1 fruit fly cellular context compared by ENCODE assay signal in the genomic region with DNA sequence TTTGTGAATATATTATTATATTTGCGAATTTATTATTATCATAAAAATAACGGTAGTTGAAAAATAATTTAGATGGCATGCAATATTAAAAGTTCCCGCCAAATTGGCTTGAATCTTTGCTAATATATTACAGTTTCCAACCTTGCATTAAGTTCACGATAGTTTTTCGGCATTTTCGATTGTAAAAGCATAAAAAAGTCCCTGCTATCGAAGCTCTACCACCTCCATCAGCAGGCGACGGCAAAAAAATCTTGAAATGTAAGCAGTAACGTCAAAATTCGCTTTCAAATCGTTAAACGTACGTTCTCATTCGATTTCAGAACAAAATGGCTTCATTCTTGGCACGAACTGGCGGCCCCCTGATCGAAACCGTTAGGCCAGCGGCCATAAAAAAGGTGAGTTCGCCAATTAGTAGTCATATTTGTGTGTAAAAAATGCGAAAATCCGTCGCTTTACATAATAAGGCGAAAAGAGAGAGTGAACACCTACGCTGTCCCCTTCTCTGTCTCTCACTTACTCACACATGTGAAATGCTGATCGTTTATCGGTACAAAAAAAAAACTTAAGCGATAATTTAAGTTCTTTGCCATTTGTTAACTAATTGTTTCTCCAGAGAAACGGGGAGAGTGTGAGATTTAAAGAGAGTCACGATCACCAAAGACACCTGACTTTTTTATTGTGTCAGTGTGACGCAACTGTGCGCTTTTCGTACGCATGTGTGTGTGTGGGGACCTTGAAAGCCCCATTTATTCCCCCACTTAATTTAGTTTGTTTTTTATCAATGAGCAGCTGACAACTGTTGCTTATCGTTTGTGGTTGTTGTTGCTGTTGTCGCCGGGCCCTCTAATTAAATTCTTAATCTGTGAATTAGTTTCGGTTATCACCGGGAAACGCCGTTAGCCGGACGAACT.
TF ChIP-seq lines count a peak whose summit lies in the region.

Gene ScsbetaA, plus strand, starts transcription at position 231 of the 911 bp plus-strand sequence.

TF ChIP-seq in whole organism, embryonic, 481 proteins besides CTCF, POLR2A, EP300 and RAD21 (continued from another document and continues in another):
- no peak for TF ChIP-seq CG11504 (tag; optimal IDR thresholded peaks at IDR 0.05; lab: Kevin White, UChicago)
- no peak for TF ChIP-seq H15 (GFP tag; IDR thresholded peaks at IDR 0.05; lab: Robert Waterston, UW)
- no peak for TF ChIP-seq Hr51 (GFP tag; optimal IDR thresholded peaks at IDR 0.05; lab: Kevin White, UChicago)
- TF ChIP-seq ash1 (GFP tag; optimal IDR thresholded peaks at IDR 0.05; lab: Kevin White, UChicago), result no peak
- TF ChIP-seq Meics (GFP tag; optimal IDR thresholded peaks at IDR 0.05; lab: Kevin White, UChicago), result no peak
- no peak for TF ChIP-seq CG10979 (tag; optimal IDR thresholded peaks at IDR 0.05; lab: Kevin White, UChicago)
- peak; percentile 11 for TF ChIP-seq lbe (GFP tag; optimal IDR thresholded peaks at IDR 0.05; lab: Kevin White, UChicago)
- TF ChIP-seq CG8089 (GFP tag; optimal IDR thresholded peaks at IDR 0.05; lab: Kevin White, UChicago), result no peak
- no peak for TF ChIP-seq tap (tag; optimal IDR thresholded peaks at IDR 0.05; lab: Kevin White, UChicago)
- no peak for TF ChIP-seq CG5245 (GFP tag; optimal IDR thresholded peaks at IDR 0.05; lab: Kevin White, UChicago)
- TF ChIP-seq CG18599 (GFP tag; optimal IDR thresholded peaks at IDR 0.05; lab: Kevin White, UChicago), result no peak
- TF ChIP-seq lmd (GFP tag; IDR thresholded peaks at IDR 0.05; lab: Robert Waterston, UW), result no peak
- TF ChIP-seq Nf-YC (tag; optimal IDR thresholded peaks at IDR 0.05; lab: Kevin White, UChicago), result peak; percentile 14
- TF ChIP-seq seq (GFP tag; IDR thresholded peaks at IDR 0.05; lab: Robert Waterston, UW), result no peak
- no peak for TF ChIP-seq klu (GFP tag; IDR thresholded peaks at IDR 0.05; lab: Robert Waterston, UW)
- no peak for TF ChIP-seq Mes4 (GFP tag; optimal IDR thresholded peaks at IDR 0.05; lab: Kevin White, UChicago)
- peak; percentile 63 for TF ChIP-seq gfzf (GFP tag; optimal IDR thresholded peaks at IDR 0.05; lab: Kevin White, UChicago)
- TF ChIP-seq vfl (GFP tag; optimal IDR thresholded peaks at IDR 0.05; lab: Kevin White, UChicago), result peak; percentile 2
- TF ChIP-seq pnt (GFP tag; optimal IDR thresholded peaks at IDR 0.05; lab: Kevin White, UChicago), result no peak
- no peak for TF ChIP-seq HLHmδ (GFP tag; optimal IDR thresholded peaks at IDR 0.05; lab: Kevin White, UChicago)
- TF ChIP-seq otp (GFP tag; IDR thresholded peaks at IDR 0.05; lab: Robert Waterston, UW), result no peak
- peak; percentile 0 for TF ChIP-seq CG1647 (GFP tag; optimal IDR thresholded peaks at IDR 0.05; lab: Kevin White, UChicago)
- TF ChIP-seq CG2120 (GFP tag; optimal IDR thresholded peaks at IDR 0.05; lab: Kevin White, UChicago), result peak; percentile 2
- TF ChIP-seq CG12104 (GFP tag; optimal IDR thresholded peaks at IDR 0.05; lab: Kevin White, UChicago), result no peak
- TF ChIP-seq Ets65A (GFP tag; lab: Kevin White, UChicago), result peak; percentile 19
- no peak for TF ChIP-seq D19B (GFP tag; optimal IDR thresholded peaks at IDR 0.05; lab: Kevin White, UChicago)
- no peak for TF ChIP-seq Fer2 (tag; optimal IDR thresholded peaks at IDR 0.05; lab: Kevin White, UChicago)
- no peak for TF ChIP-seq pfk (GFP tag; optimal IDR thresholded peaks at IDR 0.05; lab: Kevin White, UChicago)
- TF ChIP-seq CG14965 (GFP tag; optimal IDR thresholded peaks at IDR 0.05; lab: Kevin White, UChicago; ENCODE audit: borderline replicate concordance), result no peak
- TF ChIP-seq sima (GFP tag; optimal IDR thresholded peaks at IDR 0.05; lab: Kevin White, UChicago), result no peak
- TF ChIP-seq Hmr (GFP tag; optimal IDR thresholded peaks at IDR 0.05; lab: Kevin White, UChicago), result no peak
- peak; percentile 11 for TF ChIP-seq CG12155 (GFP tag; optimal IDR thresholded peaks at IDR 0.05; lab: Kevin White, UChicago)
- TF ChIP-seq Abd-B (GFP tag; optimal IDR thresholded peaks at IDR 0.05; lab: Kevin White, UChicago), result peak; percentile 84
- TF ChIP-seq CG1024 (GFP tag; IDR thresholded peaks at IDR 0.05; lab: Robert Waterston, UW), result no peak
- no peak for TF ChIP-seq Camta (GFP tag; optimal IDR thresholded peaks at IDR 0.05; lab: Kevin White, UChicago)
- peak; percentile 94 for TF ChIP-seq pzg (GFP tag; optimal IDR thresholded peaks at IDR 0.05; lab: Kevin White, UChicago)
- peak; percentile 84 for TF ChIP-seq CG2116 (GFP tag; optimal IDR thresholded peaks at IDR 0.05; lab: Kevin White, UChicago)
- peak; percentile 51 for TF ChIP-seq CG9932 (GFP tag; IDR thresholded peaks at IDR 0.05; lab: Robert Waterston, UW)
- no peak for TF ChIP-seq CG31441 (GFP tag; IDR thresholded peaks at IDR 0.05; lab: Robert Waterston, UW)
- no peak for TF ChIP-seq CG17385 (GFP tag; optimal IDR thresholded peaks at IDR 0.05; lab: Kevin White, UChicago)
- no peak for TF ChIP-seq schlank (tag; optimal IDR thresholded peaks at IDR 0.05; lab: Kevin White, UChicago)
- no peak for TF ChIP-seq ATbp (GFP tag; optimal IDR thresholded peaks at IDR 0.05; lab: Kevin White, UChicago)
- TF ChIP-seq wor (GFP tag; IDR thresholded peaks at IDR 0.05; lab: Robert Waterston, UW), result no peak
- TF ChIP-seq rib (GFP tag; IDR thresholded peaks at IDR 0.05; lab: Robert Waterston, UW), result peak; percentile 38; the same call in 1 of the 2 replicates
- no peak for TF ChIP-seq her (GFP tag; optimal IDR thresholded peaks at IDR 0.05; lab: Kevin White, UChicago)
- TF ChIP-seq CG6765 (GFP tag; optimal IDR thresholded peaks at IDR 0.05; lab: Kevin White, UChicago), result peak; percentile 44
- TF ChIP-seq sens-2 (GFP tag; IDR thresholded peaks at IDR 0.05; lab: Robert Waterston, UW), result no peak
- TF ChIP-seq CG11560 (tag; IDR thresholded peaks at IDR 0.05; lab: Robert Waterston, UW), result no peak
- no peak for TF ChIP-seq btn (GFP tag; optimal IDR thresholded peaks at IDR 0.05; lab: Kevin White, UChicago)
- no peak for TF ChIP-seq az2 (GFP tag; optimal IDR thresholded peaks at IDR 0.05; lab: Kevin White, UChicago)
- TF ChIP-seq z (GFP tag; IDR thresholded peaks at IDR 0.05; lab: Robert Waterston, UW), result no peak
- TF ChIP-seq HLH3B (GFP tag; IDR thresholded peaks at IDR 0.05; lab: Robert Waterston, UW), result no peak
- TF ChIP-seq CG3726 (GFP tag; IDR thresholded peaks at IDR 0.05; lab: Robert Waterston, UW), result no peak
- TF ChIP-seq dmrt11E (tag; optimal IDR thresholded peaks at IDR 0.05; lab: Kevin White, UChicago), result no peak
- TF ChIP-seq cg (GFP tag; optimal IDR thresholded peaks at IDR 0.05; lab: Kevin White, UChicago), result peak; percentile 81
- TF ChIP-seq dimm (GFP tag; IDR thresholded peaks at IDR 0.05; lab: Robert Waterston, UW), result no peak
- TF ChIP-seq sc (optimal IDR thresholded peaks at IDR 0.05; lab: Kevin White, UChicago), result no peak
- TF ChIP-seq sc (GFP tag; optimal IDR thresholded peaks at IDR 0.05; lab: Kevin White, UChicago), result no peak
- TF ChIP-seq bbx (GFP tag; IDR thresholded peaks at IDR 0.05; lab: Robert Waterston, UW; ENCODE audit: partially characterized antibody), result peak; percentile 87
- no peak for TF ChIP-seq grau (tag; optimal IDR thresholded peaks at IDR 0.05; lab: Kevin White, UChicago)
- no peak for TF ChIP-seq Atf-2 (GFP tag; optimal IDR thresholded peaks at IDR 0.05; lab: Kevin White, UChicago)
- peak; percentile 94 for TF ChIP-seq Neu2 (GFP tag; optimal IDR thresholded peaks at IDR 0.05; lab: Kevin White, UChicago; ENCODE audit: borderline replicate concordance)
- TF ChIP-seq CG10543 (GFP tag; optimal IDR thresholded peaks at IDR 0.05; lab: Kevin White, UChicago), result peak; percentile 55
- no peak for TF ChIP-seq CG7745 (tag; optimal IDR thresholded peaks at IDR 0.05; lab: Kevin White, UChicago)
- TF ChIP-seq CG14050 (GFP tag; IDR thresholded peaks at IDR 0.05; lab: Robert Waterston, UW), result no peak
- peak; percentile 14 for TF ChIP-seq NfI (GFP tag; optimal IDR thresholded peaks at IDR 0.05; lab: Kevin White, UChicago)
- TF ChIP-seq ab (GFP tag; optimal IDR thresholded peaks at IDR 0.05; lab: Kevin White, UChicago), result no peak
- TF ChIP-seq CG9727 (GFP tag; optimal IDR thresholded peaks at IDR 0.05; lab: Kevin White, UChicago), result no peak
- peak; percentile 4 for TF ChIP-seq zfh2 (GFP tag; optimal IDR thresholded peaks at IDR 0.05; lab: Kevin White, UChicago)
- no peak for TF ChIP-seq ind (GFP tag; optimal IDR thresholded peaks at IDR 0.05; lab: Kevin White, UChicago)
- TF ChIP-seq CG11456 (GFP tag; IDR thresholded peaks at IDR 0.05; lab: Robert Waterston, UW), result no peak
- TF ChIP-seq CG7556 (GFP tag; optimal IDR thresholded peaks at IDR 0.05; lab: Kevin White, UChicago), result no peak
- TF ChIP-seq twi (tag; optimal IDR thresholded peaks at IDR 0.05; lab: Kevin White, UChicago), result no peak
- no peak for TF ChIP-seq Chrac-16 (GFP tag; optimal IDR thresholded peaks at IDR 0.05; lab: Kevin White, UChicago)
- TF ChIP-seq Dp (GFP tag; optimal IDR thresholded peaks at IDR 0.05; lab: Kevin White, UChicago), result peak; percentile 97
- no peak for TF ChIP-seq dm (GFP tag; optimal IDR thresholded peaks at IDR 0.05; lab: Kevin White, UChicago)
- no peak for TF ChIP-seq dysf (GFP tag; IDR thresholded peaks at IDR 0.05; lab: Robert Waterston, UW)
- peak; percentile 69 for TF ChIP-seq Ets97D (GFP tag; optimal IDR thresholded peaks at IDR 0.05; lab: Kevin White, UChicago)
- no peak for TF ChIP-seq CG30020 (tag; optimal IDR thresholded peaks at IDR 0.05; lab: Kevin White, UChicago)
- TF ChIP-seq chinmo (GFP tag; IDR thresholded peaks at IDR 0.05; lab: Robert Waterston, UW; ENCODE audit: partially characterized antibody), result peak; percentile 86
- no peak for TF ChIP-seq Elba2 (GFP tag; optimal IDR thresholded peaks at IDR 0.05; lab: Kevin White, UChicago)
- TF ChIP-seq CG10565 (GFP tag; optimal IDR thresholded peaks at IDR 0.05; lab: Kevin White, UChicago), result no peak
- peak; percentile 16; the same call in 1 of the 3 replicates for TF ChIP-seq CG34422 (GFP tag; IDR thresholded peaks at IDR 0.05; lab: Robert Waterston, UW)
- TF ChIP-seq pita (GFP tag; optimal IDR thresholded peaks at IDR 0.05; lab: Kevin White, UChicago), result peak; percentile 59
- no peak for TF ChIP-seq CG12219 (GFP tag; optimal IDR thresholded peaks at IDR 0.05; lab: Kevin White, UChicago)
- TF ChIP-seq trem (tag; optimal IDR thresholded peaks at IDR 0.05; lab: Kevin White, UChicago), result peak; percentile 36
- no peak for TF ChIP-seq CG17328 (GFP tag; IDR thresholded peaks at IDR 0.05; lab: Robert Waterston, UW)
- TF ChIP-seq Mrtf (GFP tag; IDR thresholded peaks at IDR 0.05; lab: Robert Waterston, UW), result no peak
- peak; percentile 30 for TF ChIP-seq CG33213 (GFP tag; optimal IDR thresholded peaks at IDR 0.05; lab: Kevin White, UChicago)
- TF ChIP-seq CG13424 (tag; optimal IDR thresholded peaks at IDR 0.05; lab: Kevin White, UChicago), result no peak
- TF ChIP-seq CG1529 (GFP tag; optimal IDR thresholded peaks at IDR 0.05; lab: Kevin White, UChicago), result no peak
- TF ChIP-seq CG15269 (tag; optimal IDR thresholded peaks at IDR 0.05; lab: Kevin White, UChicago), result no peak
- TF ChIP-seq Deaf1 (tag; optimal IDR thresholded peaks at IDR 0.05; lab: Kevin White, UChicago), result no peak
- no peak for TF ChIP-seq tgo (GFP tag; IDR thresholded peaks at IDR 0.05; lab: Robert Waterston, UW)
- no peak for TF ChIP-seq tio (GFP tag; optimal IDR thresholded peaks at IDR 0.05; lab: Kevin White, UChicago)
- peak; percentile 68 for TF ChIP-seq sug (tag; optimal IDR thresholded peaks at IDR 0.05; lab: Kevin White, UChicago)
- no peak for TF ChIP-seq CG2678 (tag; optimal IDR thresholded peaks at IDR 0.05; lab: Kevin White, UChicago)
- peak; percentile 74 for TF ChIP-seq Lhr (GFP tag; optimal IDR thresholded peaks at IDR 0.05; lab: Kevin White, UChicago)
- no peak for TF ChIP-seq CG33557 (GFP tag; optimal IDR thresholded peaks at IDR 0.05; lab: Kevin White, UChicago)
- TF ChIP-seq Dref (GFP tag; IDR thresholded peaks at IDR 0.05; lab: Robert Waterston, UW), result peak; percentile 96
- no peak for TF ChIP-seq Nf-YA (GFP tag; IDR thresholded peaks at IDR 0.05; lab: Robert Waterston, UW)
- no peak for TF ChIP-seq BtbVII (GFP tag; optimal IDR thresholded peaks at IDR 0.05; lab: Kevin White, UChicago)
- TF ChIP-seq luna (GFP tag; optimal IDR thresholded peaks at IDR 0.05; lab: Kevin White, UChicago), result no peak
- TF ChIP-seq nau (GFP tag; optimal IDR thresholded peaks at IDR 0.05; lab: Kevin White, UChicago), result peak; percentile 33
- TF ChIP-seq ato (GFP tag; IDR thresholded peaks at IDR 0.05; lab: Robert Waterston, UW; ENCODE audit: partially characterized antibody), result peak; percentile 63; the same call in 1 of the 2 replicates
- TF ChIP-seq lov (optimal IDR thresholded peaks at IDR 0.05; lab: Kevin White, UChicago), result no peak
- TF ChIP-seq lov (GFP tag; IDR thresholded peaks at IDR 0.05; lab: Robert Waterston, UW), result no peak
- no peak for TF ChIP-seq maf-S (GFP tag; optimal IDR thresholded peaks at IDR 0.05; lab: Kevin White, UChicago)
- TF ChIP-seq shn (GFP tag; optimal IDR thresholded peaks at IDR 0.05; lab: Kevin White, UChicago), result no peak
- no peak for TF ChIP-seq CG8281 (tag; optimal IDR thresholded peaks at IDR 0.05; lab: Kevin White, UChicago)
- TF ChIP-seq sens (GFP tag; lab: Kevin White, UChicago), result no peak
- peak; percentile 76 for TF ChIP-seq hbn (GFP tag; IDR thresholded peaks at IDR 0.05; lab: Robert Waterston, UW; ENCODE audit: partially characterized antibody)
- peak; percentile 4 for TF ChIP-seq CG17186 (GFP tag; optimal IDR thresholded peaks at IDR 0.05; lab: Kevin White, UChicago)
- peak; percentile 10 for TF ChIP-seq CG7839 (tag; optimal IDR thresholded peaks at IDR 0.05; lab: Kevin White, UChicago)
- no peak for TF ChIP-seq ranshi (GFP tag; IDR thresholded peaks at IDR 0.05; lab: Robert Waterston, UW)
- no peak for TF ChIP-seq p53 (GFP tag; optimal IDR thresholded peaks at IDR 0.05; lab: Kevin White, UChicago)
- peak; percentile 77 for TF ChIP-seq CG34224 (GFP tag; IDR thresholded peaks at IDR 0.05; lab: Robert Waterston, UW; ENCODE audit: partially characterized antibody)
- TF ChIP-seq CG4854 (GFP tag; optimal IDR thresholded peaks at IDR 0.05; lab: Kevin White, UChicago), result no peak
- TF ChIP-seq Doc3 (GFP tag; IDR thresholded peaks at IDR 0.05; lab: Robert Waterston, UW; ENCODE audit: partially characterized antibody), result peak; percentile 59; the same call in 2 of the 3 replicates
- peak; percentile 30 for TF ChIP-seq nmo (GFP tag; optimal IDR thresholded peaks at IDR 0.05; lab: Kevin White, UChicago)
- TF ChIP-seq ewg (GFP tag; optimal IDR thresholded peaks at IDR 0.05; lab: Kevin White, UChicago), result no peak
- peak; percentile 48 for TF ChIP-seq Dek (tag; optimal IDR thresholded peaks at IDR 0.05; lab: Kevin White, UChicago)
- peak; percentile 75 for TF ChIP-seq HLH4C (GFP tag; IDR thresholded peaks at IDR 0.05; lab: Robert Waterston, UW; ENCODE audit: partially characterized antibody)
- TF ChIP-seq run (tag; optimal IDR thresholded peaks at IDR 0.05; lab: Kevin White, UChicago), result no peak
- TF ChIP-seq mam (GFP tag; optimal IDR thresholded peaks at IDR 0.05; lab: Kevin White, UChicago), result no peak
